Worm (Caenorhabditis elegans): ENCODE measurements around the gene C16C8.21.

ce11 chrII:3438280-3438679, 9.7 kb upstream of the C16C8.21 start:
- TF ChIP-seq snpc-4 (tag; optimal IDR thresholded peaks at IDR 0.05): no peak
- TF ChIP-seq ceh-16 (tag; optimal IDR thresholded peaks at IDR 0.05): no peak
- TF ChIP-seq zag-1 (tag; optimal IDR thresholded peaks at IDR 0.05): no peak
